Worm (Caenorhabditis elegans) whole organism, mixed stage, embryonic: ENCODE results near the gene trf-1.

ENCODE experiments used
- lin-13 ChIP-seq: fragments of 150-350 bp; optimal IDR thresholded peaks from 2 replicates; lab custom pipeline; 2014; ENCODE audit warnings: missing biosample characterization, missing genetic modification characterization
- nhr-12 ChIP-seq: fragments of 150-350 bp; optimal IDR thresholded peaks from 2 replicates; lab custom pipeline; 2014; ENCODE audit warnings: missing biosample characterization, missing genetic modification characterization
- nhr-237 ChIP-seq: fragments of 150-350 bp; optimal IDR thresholded peaks from 2 replicates; lab custom pipeline; 2014; ENCODE audit warnings: missing biosample characterization, missing genetic modification characterization

- TF ChIP-seq nhr-237 (tag; lab: Kevin White, UChicago) (no peak), lin-13 (tag; lab: Kevin White, UChicago) (no peak), nhr-12 (tag; lab: Kevin White, UChicago) (no peak)
Observed at ce11 chrIII:13390789-13391188, 39.5 kb upstream of the trf-1 start.
